Worm (Caenorhabditis elegans): ENCODE results near the gene alh-6.
A peak's percentile ranks its signal among the peaks of the same experiment; 100 is the strongest.

Gene alh-6

DNA sequence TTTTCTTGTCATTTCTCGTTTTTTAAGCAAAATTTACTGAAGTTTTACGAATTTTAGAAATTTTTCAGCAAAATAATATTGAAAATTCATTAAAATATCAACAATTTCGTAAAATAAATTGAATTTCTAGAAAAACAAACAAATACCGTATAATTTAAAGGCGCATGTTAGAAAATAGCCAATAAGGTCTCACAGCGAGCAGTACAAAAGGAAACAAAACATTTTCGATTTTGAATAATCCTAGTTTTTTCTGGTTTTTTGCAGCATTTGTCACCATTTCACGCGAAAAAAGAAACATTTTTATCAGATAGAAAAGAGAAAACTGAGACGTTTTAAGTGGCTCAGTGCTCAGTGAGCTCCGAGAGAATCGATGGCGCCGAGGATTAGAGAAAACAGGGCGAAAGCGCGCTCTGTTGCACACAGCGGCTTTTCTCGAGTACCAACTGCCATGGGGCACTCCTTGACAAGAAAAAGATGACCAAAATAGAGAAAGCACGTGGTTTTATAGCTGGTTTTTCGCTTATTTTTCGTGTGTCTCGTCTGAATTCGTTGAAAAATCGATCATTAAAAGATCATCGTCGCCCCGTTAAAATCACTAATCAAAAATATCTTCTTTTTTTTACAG is at the start of gene alh-6, which contains the start of gene fcho-1:
TSS of gene alh-6 (minus strand) at position 242 of the 625 bp plus-strand sequence.
TSS of gene fcho-1 (plus strand) at position 624 of the 625 bp plus-strand sequence.
- TF ChIP-seq nfya-1 (tag; optimal IDR thresholded peaks at IDR 0.05; ENCODE audit: insufficient read depth), result peak; percentile 46
- TF ChIP-seq hmg-11 (tag; optimal IDR thresholded peaks at IDR 0.05), result peak; percentile 14
- TF ChIP-seq jun-1 (tag; optimal IDR thresholded peaks at IDR 0.05), result no peak
- peak; percentile 71 for TF ChIP-seq lin-15B (tag; optimal IDR thresholded peaks at IDR 0.05)
- peak; percentile 42 for TF ChIP-seq pha-4 (tag; optimal IDR thresholded peaks at IDR 0.05)
- TF ChIP-seq lin-39 (tag; optimal IDR thresholded peaks at IDR 0.05), result peak; percentile 58
- no peak for TF ChIP-seq mdl-1 (tag; optimal IDR thresholded peaks at IDR 0.05)
- TF ChIP-seq lsy-12 (tag; optimal IDR thresholded peaks at IDR 0.05), result peak; percentile 13
- peak; percentile 6 for TF ChIP-seq ama-1 (optimal IDR thresholded peaks at IDR 0.05)

ce11 chrII:1357905-1358304 is 48.0 kb upstream of the alh-6 start, which contains the start of gene C13A10.2:
TSS of gene C13A10.2 (minus strand) at chrII:1358005.
- no peak for TF ChIP-seq nhr-67 (tag; optimal IDR thresholded peaks at IDR 0.05)
- TF ChIP-seq unc-62 (GFP tag; optimal IDR thresholded peaks at IDR 0.05), result no peak
- TF ChIP-seq zag-1 (tag; optimal IDR thresholded peaks at IDR 0.05), result no peak
- TF ChIP-seq nhr-25 (tag; optimal IDR thresholded peaks at IDR 0.05), result no peak

DNA sequence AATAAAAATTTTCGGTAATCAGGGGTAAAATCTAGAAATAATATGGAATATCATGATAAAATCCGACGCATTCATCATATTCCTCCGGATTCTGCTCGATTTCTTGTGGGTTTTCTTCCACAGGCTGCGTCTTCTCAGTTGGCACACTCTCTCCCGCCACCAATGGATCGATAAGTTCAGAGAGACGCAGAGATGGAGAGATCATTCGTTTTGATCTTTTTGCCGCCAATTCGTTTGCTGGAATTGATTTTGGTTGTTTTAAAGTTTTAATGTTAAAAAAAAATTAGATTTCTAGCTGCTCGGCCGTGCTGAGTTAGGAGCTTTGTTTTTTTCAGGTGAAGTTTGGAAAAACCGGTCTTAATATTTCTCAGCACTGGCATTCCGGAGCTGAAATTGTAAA is 47.3 kb upstream of the alh-6 start:
- TF ChIP-seq egl-27 (tag; optimal IDR thresholded peaks at IDR 0.05), result no peak
- TF ChIP-seq ceh-9 (tag; optimal IDR thresholded peaks at IDR 0.05), result no peak
- no peak for TF ChIP-seq elt-2 (tag; optimal IDR thresholded peaks at IDR 0.05)
- no peak for TF ChIP-seq sea-2 (GFP tag; optimal IDR thresholded peaks at IDR 0.05)
- no peak for TF ChIP-seq elt-3 (tag; optimal IDR thresholded peaks at IDR 0.05)
- TF ChIP-seq daf-12 (tag; optimal IDR thresholded peaks at IDR 0.05), result no peak
- no peak for TF ChIP-seq aly-2 (tag; optimal IDR thresholded peaks at IDR 0.05)
- no peak for TF ChIP-seq ceh-16 (tag; optimal IDR thresholded peaks at IDR 0.05)
- TF ChIP-seq fos-1 (tag; optimal IDR thresholded peaks at IDR 0.05), result no peak
- TF ChIP-seq unc-62 (GFP tag; optimal IDR thresholded peaks at IDR 0.05), result no peak
- no peak for TF ChIP-seq eor-1 (tag; optimal IDR thresholded peaks at IDR 0.05)
- TF ChIP-seq lin-39 (tag; optimal IDR thresholded peaks at IDR 0.05), result no peak
- TF ChIP-seq ztf-4 (tag; optimal IDR thresholded peaks at IDR 0.05), result no peak
- TF ChIP-seq nhr-67 (tag; optimal IDR thresholded peaks at IDR 0.05), result no peak
- no peak for TF ChIP-seq nhr-237 (tag; optimal IDR thresholded peaks at IDR 0.05)
- TF ChIP-seq nhr-12 (tag; optimal IDR thresholded peaks at IDR 0.05), result no peak
- no peak for TF ChIP-seq pha-4 (tag; optimal IDR thresholded peaks at IDR 0.05)
- no peak for TF ChIP-seq nhr-77 (tag; optimal IDR thresholded peaks at IDR 0.05)

DNA sequence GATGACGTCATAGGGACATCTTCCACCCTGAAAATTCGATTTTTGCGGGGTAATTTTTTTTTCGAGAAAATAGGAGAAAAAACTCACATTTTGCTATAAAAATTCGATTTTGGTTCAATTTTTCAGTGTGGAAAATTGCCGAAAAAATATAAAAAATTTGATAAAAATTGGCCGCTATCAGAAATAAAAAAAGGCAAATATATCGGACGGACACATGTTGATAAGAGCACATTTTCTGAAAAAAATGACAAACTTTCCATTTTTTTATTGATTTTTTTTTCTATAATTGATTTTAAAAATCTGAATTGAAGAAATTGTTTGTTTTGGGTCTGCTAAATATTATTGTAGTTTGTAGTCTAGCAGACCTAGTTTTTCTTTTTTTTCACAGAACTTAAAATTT is 45.5 kb upstream of the alh-6 start, which contains the start of gene C13A10.1:
TSS of gene C13A10.1 (minus strand) at position 170 of the 400 bp plus-strand sequence.
- peak; percentile 26 for TF ChIP-seq pqm-1 (tag; optimal IDR thresholded peaks at IDR 0.05)
- no peak for TF ChIP-seq zag-1 (tag; optimal IDR thresholded peaks at IDR 0.05)
- peak; percentile 54 for TF ChIP-seq elt-2 (tag; optimal IDR thresholded peaks at IDR 0.05)
- no peak for TF ChIP-seq nhr-77 (tag; optimal IDR thresholded peaks at IDR 0.05)
- TF ChIP-seq R02D3.7 (tag; optimal IDR thresholded peaks at IDR 0.05), result no peak
- no peak for TF ChIP-seq lsy-12 (tag; optimal IDR thresholded peaks at IDR 0.05)
- no peak for TF ChIP-seq fos-1 (tag; optimal IDR thresholded peaks at IDR 0.05)
- no peak for TF ChIP-seq skn-1 (tag; optimal IDR thresholded peaks at IDR 0.05)
- TF ChIP-seq nhr-12 (tag; optimal IDR thresholded peaks at IDR 0.05), result no peak
- no peak for TF ChIP-seq ceh-28 (tag; optimal IDR thresholded peaks at IDR 0.05)
- TF ChIP-seq fkh-2 (tag; optimal IDR thresholded peaks at IDR 0.05), result no peak
- TF ChIP-seq lin-15B (tag; optimal IDR thresholded peaks at IDR 0.05), result no peak
- no peak for TF ChIP-seq ZK546.5 (tag; optimal IDR thresholded peaks at IDR 0.05)
- no peak for TF ChIP-seq sea-2 (GFP tag; optimal IDR thresholded peaks at IDR 0.05)
- TF ChIP-seq unc-39 (tag; optimal IDR thresholded peaks at IDR 0.05), result no peak

DNA sequence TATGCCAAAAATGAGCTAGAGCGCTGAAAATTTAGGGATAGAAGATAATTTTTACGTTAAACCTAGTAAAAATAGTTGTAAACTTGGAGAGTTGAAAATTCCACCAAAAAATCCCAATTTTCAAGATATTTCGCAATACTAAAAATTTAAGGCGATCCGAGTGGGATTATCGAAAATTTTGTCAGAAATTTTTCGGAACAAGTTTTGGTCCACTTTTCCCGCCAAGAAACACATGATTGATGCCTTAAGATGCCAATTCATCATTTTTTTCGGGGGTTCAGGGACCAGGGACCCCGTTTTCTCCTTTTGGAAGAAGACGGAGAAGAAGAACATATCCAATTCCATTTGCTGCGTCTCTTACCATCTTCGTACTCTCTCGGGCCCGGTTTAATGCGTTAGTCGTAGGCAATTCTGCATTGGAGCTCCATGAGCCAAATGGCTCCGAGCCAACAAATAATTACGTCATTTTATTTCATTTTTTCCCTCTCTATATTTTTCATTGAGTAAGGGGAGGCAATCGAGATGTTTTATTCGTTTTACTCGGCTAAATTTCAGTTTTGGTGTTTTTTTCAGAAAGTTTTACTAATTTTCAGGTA is 34.7 kb upstream of the alh-6 start:
- TF ChIP-seq lin-39 (tag; optimal IDR thresholded peaks at IDR 0.05), result peak; percentile 90
- TF ChIP-seq fkh-2 (tag; optimal IDR thresholded peaks at IDR 0.05), result no peak
- TF ChIP-seq unc-62 (GFP tag; optimal IDR thresholded peaks at IDR 0.05), result peak; percentile 29
- no peak for TF ChIP-seq nhr-67 (tag; optimal IDR thresholded peaks at IDR 0.05)
- TF ChIP-seq fkh-10 (GFP tag; optimal IDR thresholded peaks at IDR 0.05), result no peak
- TF ChIP-seq mml-1 (tag; optimal IDR thresholded peaks at IDR 0.05), result no peak
- TF ChIP-seq ama-1 (optimal IDR thresholded peaks at IDR 0.05), result no peak
- no peak for TF ChIP-seq ceh-9 (tag; optimal IDR thresholded peaks at IDR 0.05)
- TF ChIP-seq nfya-1 (tag; optimal IDR thresholded peaks at IDR 0.05; ENCODE audit: insufficient read depth), result peak; percentile 12
- no peak for TF ChIP-seq sea-2 (GFP tag; optimal IDR thresholded peaks at IDR 0.05)
- TF ChIP-seq ceh-82 (tag; optimal IDR thresholded peaks at IDR 0.05), result no peak
- no peak for TF ChIP-seq zag-1 (tag; optimal IDR thresholded peaks at IDR 0.05)
- TF ChIP-seq nhr-23 (tag; optimal IDR thresholded peaks at IDR 0.05), result no peak
- no peak for TF ChIP-seq ztf-4 (tag; optimal IDR thresholded peaks at IDR 0.05)
- TF ChIP-seq ceh-28 (tag; optimal IDR thresholded peaks at IDR 0.05), result no peak
- no peak for TF ChIP-seq jun-1 (tag; optimal IDR thresholded peaks at IDR 0.05)

Data from whole organism, L3 larva.